Worm (Caenorhabditis elegans) whole organism, L1 larva: Measurements from ENCODE around the gene C36C5.4.

Experiments
- ama-1 ChIP-seq: fragments of 150-350 bp; optimal IDR thresholded peaks from 2 replicates; lab custom pipeline; 2014
- nhr-28 ChIP-seq: fragments of 150-350 bp; optimal IDR thresholded peaks from 2 replicates; lab custom pipeline; 2014; ENCODE audit warnings: missing biosample characterization, missing genetic modification characterization
- nhr-76 ChIP-seq: sonication (generic microtip); optimal IDR thresholded peaks from 2 replicates; lab custom pipeline; 2017; ENCODE audit warnings: missing biosample characterization, missing genetic modification characterization
- nhr-90 ChIP-seq: sonication (generic microtip); optimal IDR thresholded peaks from 2 replicates; lab custom pipeline; 2016; ENCODE audit warnings: mild to moderate bottlenecking, missing genetic modification characterization, missing compliant biosample characterization; ENCODE audit not compliant: poor library complexity

DNA sequence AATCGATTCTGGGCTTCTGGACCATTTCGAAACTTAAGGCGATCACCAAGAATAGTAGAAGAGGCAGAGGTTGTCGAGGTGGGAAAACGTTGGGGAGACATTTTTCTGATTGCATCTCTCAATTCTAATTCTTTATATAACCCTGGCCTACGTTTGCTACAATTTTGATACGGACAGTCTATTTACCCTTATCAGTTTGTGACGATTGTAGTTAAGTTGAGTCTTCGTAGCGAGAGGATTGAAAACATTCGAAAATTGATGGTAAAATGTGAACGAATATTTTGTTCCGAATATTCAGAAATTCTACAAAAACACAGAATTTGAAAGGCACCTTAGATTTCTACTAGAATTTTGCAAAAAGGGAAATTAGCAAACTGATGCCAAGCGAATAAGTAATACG is 38.7 kb upstream of the C36C5.4 start, which contains the start of gene Y73C8C.10:
- no peak for TF ChIP-seq nhr-28
- TF ChIP-seq nhr-90 (tag; lab: Kevin White, UChicago): no peak
- TF ChIP-seq nhr-76 (tag; lab: Kevin White, UChicago): no peak
- no peak for TF ChIP-seq ama-1 (lab: Kevin White, UChicago)
